Worm (Caenorhabditis elegans) whole organism, midembryonic: ENCODE results near the gene C34C12.7.

ENCODE experiments used
- T22C8.4 ChIP-seq: fragments of 200-800 bp; sonication (Bioruptor generic); IDR thresholded peaks from 2 replicates; pipeline ENCODE4 v1.3.6; 2022; ENCODE audit warnings: missing genetic modification characterization, missing compliant biosample characterization
- flt-1 ChIP-seq: fragments of 200-800 bp; sonication (Bioruptor generic); IDR thresholded peaks from 2 replicates; pipeline ENCODE4 v1.3.6; 2022; ENCODE audit warnings: missing genetic modification characterization, missing compliant biosample characterization

- TF ChIP-seq flt-1 (GFP tag; lab: Robert Waterston, UW) (no peak), T22C8.4 (GFP tag; lab: Robert Waterston, UW) (no peak)
Measured at ce11 chrIII:3519505-3519904, 31.4 kb upstream of the C34C12.7 start, which contains the start of gene hmit-1.3.
